Fruit fly (Drosophila melanogaster) whole organism, embryonic: ENCODE measurements around the gene dwg.

ENCODE experiments used
- Atf-2 ChIP-seq: fragments of 200-800 bp; sonication (Bioruptor generic); optimal IDR thresholded peaks from 2 replicates; lab custom pipeline; 2016; ENCODE audit warnings: missing biosample characterization, missing genetic modification characterization
- CG1024 ChIP-seq: fragments of 200-800 bp; sonication (Bioruptor generic); IDR thresholded peaks from 2 replicates; pipeline ENCODE4 v1.3.6; 2022; ENCODE audit warnings: missing biosample characterization, missing genetic modification characterization
- CG10274 ChIP-seq: fragments of 200-800 bp; sonication (Bioruptor generic); optimal IDR thresholded peaks from 3 replicates; lab custom pipeline; 2017; ENCODE audit warnings: missing biosample characterization, mild to moderate bottlenecking, missing genetic modification characterization
- CG10321 ChIP-seq: fragments of 200-800 bp; sonication (Bioruptor generic); IDR thresholded peaks from 2 replicates; pipeline ENCODE4 v1.3.6; 2022; ENCODE audit warnings: missing biosample characterization, missing genetic modification characterization
- CG12236 ChIP-seq: fragments of 200-800 bp; sonication (Bioruptor generic); optimal IDR thresholded peaks from 2 replicates; lab custom pipeline; 2016; ENCODE audit warnings: missing biosample characterization, missing genetic modification characterization
- CG1233 ChIP-seq: fragments of 200-800 bp; sonication (Bioruptor generic); optimal IDR thresholded peaks from 4 replicates; lab custom pipeline; 2018; ENCODE audit warnings: missing biosample characterization, mild to moderate bottlenecking, missing genetic modification characterization
- CG12391 ChIP-seq: fragments of 200-800 bp; sonication (Bioruptor generic); optimal IDR thresholded peaks from 3 replicates; lab custom pipeline; 2018; ENCODE audit warnings: missing biosample characterization, mild to moderate bottlenecking, missing genetic modification characterization, moderate library complexity
- CG2129 ChIP-seq: fragments of 200-800 bp; sonication (Bioruptor generic); IDR thresholded peaks from 2 replicates; pipeline ENCODE4 v1.3.6; 2022; ENCODE audit warnings: missing biosample characterization, missing genetic modification characterization; ENCODE audit not compliant: partially characterized antibody
- CG2202 ChIP-seq: fragments of 200-800 bp; sonication (Bioruptor generic); optimal IDR thresholded peaks from 2 replicates; lab custom pipeline; 2018; ENCODE audit warnings: missing biosample characterization, mild to moderate bottlenecking, missing genetic modification characterization
- CG2678 ChIP-seq: fragments of 200-800 bp; sonication (Bioruptor generic); optimal IDR thresholded peaks from 3 replicates; lab custom pipeline; 2019; ENCODE audit warnings: missing biosample characterization, mild to moderate bottlenecking, missing genetic modification characterization, moderate library complexity
- CG31224 ChIP-seq: fragments of 200-800 bp; sonication (Bioruptor generic); IDR thresholded peaks from 2 replicates; pipeline ENCODE4 v1.3.6; 2022; ENCODE audit warnings: missing biosample characterization, missing genetic modification characterization
- CG31388 ChIP-seq: fragments of 200-800 bp; sonication (Bioruptor generic); optimal IDR thresholded peaks from 2 replicates; lab custom pipeline; 2016; ENCODE audit warnings: missing biosample characterization, missing genetic modification characterization
- CG31441 ChIP-seq: fragments of 200-800 bp; sonication (Bioruptor generic); IDR thresholded peaks from 2 replicates; pipeline ENCODE4 v1.3.6; 2022; ENCODE audit warnings: missing biosample characterization, missing genetic modification characterization
- CG4404 ChIP-seq: fragments of 200-800 bp; sonication (Bioruptor generic); IDR thresholded peaks from 2 replicates; pipeline ENCODE4 v1.3.6; 2022; ENCODE audit warnings: missing biosample characterization, missing genetic modification characterization
- CG6689 ChIP-seq: fragments of 200-800 bp; sonication (Bioruptor generic); IDR thresholded peaks from 2 replicates; pipeline ENCODE4 v1.3.6; 2022; ENCODE audit warnings: missing biosample characterization, missing genetic modification characterization
- CG6854 ChIP-seq: fragments of 200-800 bp; sonication (Bioruptor generic); optimal IDR thresholded peaks from 3 replicates; lab custom pipeline; 2017; ENCODE audit warnings: missing biosample characterization, mild to moderate bottlenecking, missing genetic modification characterization
- CG7556 ChIP-seq: fragments of 200-800 bp; sonication (Bioruptor generic); optimal IDR thresholded peaks from 2 replicates; lab custom pipeline; 2017; ENCODE audit warnings: missing biosample characterization, mild to moderate bottlenecking, missing genetic modification characterization
- CG7928 ChIP-seq: fragments of 200-800 bp; sonication (Bioruptor generic); optimal IDR thresholded peaks from 2 replicates; lab custom pipeline; 2017; ENCODE audit warnings: missing biosample characterization, mild to moderate bottlenecking, missing genetic modification characterization
- CG8089 ChIP-seq: fragments of 200-800 bp; sonication (Bioruptor generic); optimal IDR thresholded peaks from 3 replicates; lab custom pipeline; 2016; ENCODE audit warnings: missing biosample characterization, missing genetic modification characterization
- CG9727 ChIP-seq: fragments of 200-800 bp; sonication (Bioruptor generic); optimal IDR thresholded peaks from 3 replicates; lab custom pipeline; 2017; ENCODE audit warnings: missing biosample characterization, mild to moderate bottlenecking, missing genetic modification characterization
- CG9797 ChIP-seq: fragments of 200-800 bp; sonication (Bioruptor generic); optimal IDR thresholded peaks from 3 replicates; lab custom pipeline; 2018; ENCODE audit warnings: missing biosample characterization, mild to moderate bottlenecking, missing genetic modification characterization
- CHES-1-like ChIP-seq: fragments of 200-800 bp; sonication (Bioruptor generic); optimal IDR thresholded peaks from 2 replicates; lab custom pipeline; 2016; ENCODE audit warnings: missing biosample characterization, missing genetic modification characterization
- Chrac-16 ChIP-seq: fragments of 200-800 bp; sonication (Bioruptor generic); optimal IDR thresholded peaks from 3 replicates; lab custom pipeline; 2016; ENCODE audit warnings: missing biosample characterization, missing genetic modification characterization
- Deaf1 ChIP-seq: fragments of 200-800 bp; optimal IDR thresholded peaks from 3 replicates; lab custom pipeline; 2019; ENCODE audit warnings: missing biosample characterization, mild to moderate bottlenecking, missing genetic modification characterization, moderate library complexity
- Dfd ChIP-seq, 2 experiments: fragments of >200 bp; optimal IDR thresholded peaks; 2 replicates each; lab custom pipeline; 2017; ENCODE audit warnings: missing biosample characterization in 2 of 2, missing genetic modification characterization in 2 of 2
- Eip74EF ChIP-seq, 2 experiments: fragments of 200-800 bp in 1 of 2; fragments of >200 bp in 1 of 2; sonication (Bioruptor generic) in 1 of 2; optimal IDR thresholded peaks; 2 replicates each; lab custom pipeline; 2017 to 2019; ENCODE audit warnings: missing biosample characterization in 2 of 2, missing genetic modification characterization in 2 of 2, mild to moderate bottlenecking in 1 of 2, moderate library complexity in 1 of 2
- Fer2 ChIP-seq: fragments of 200-800 bp; sonication (Bioruptor generic); optimal IDR thresholded peaks from 2 replicates; lab custom pipeline; 2018; ENCODE audit warnings: missing biosample characterization, mild to moderate bottlenecking, missing genetic modification characterization, moderate library complexity
- Fer3 ChIP-seq: fragments of 200-800 bp; sonication (Bioruptor generic); optimal IDR thresholded peaks from 2 replicates; lab custom pipeline; 2018; ENCODE audit warnings: missing biosample characterization, mild to moderate bottlenecking, missing genetic modification characterization, moderate library complexity
- HLH54F ChIP-seq: fragments of 200-800 bp; sonication (Bioruptor generic); optimal IDR thresholded peaks from 3 replicates; lab custom pipeline; 2016; ENCODE audit warnings: missing biosample characterization, missing genetic modification characterization
- Hsf ChIP-seq: fragments of 200-800 bp; sonication (Bioruptor generic); optimal IDR thresholded peaks from 3 replicates; lab custom pipeline; 2016; ENCODE audit warnings: missing biosample characterization, missing genetic modification characterization
- Mrtf ChIP-seq: fragments of 200-800 bp; sonication (Bioruptor generic); IDR thresholded peaks from 3 replicates; pipeline ENCODE4 v1.3.6; 2022; ENCODE audit warnings: missing biosample characterization, missing genetic modification characterization
- NfI ChIP-seq: fragments of 200-800 bp; sonication (Bioruptor generic); optimal IDR thresholded peaks from 3 replicates; lab custom pipeline; 2018; ENCODE audit warnings: missing biosample characterization, mild to moderate bottlenecking, missing genetic modification characterization, moderate library complexity
- Stat92E ChIP-seq, 3 experiments: fragments of >200 bp in 2 of 3; fragments of 200-800 bp in 1 of 3; sonication (Bioruptor generic) in 1 of 3; optimal IDR thresholded peaks; 2 replicates each; lab custom pipeline; 2017 to 2019; ENCODE audit warnings: missing biosample characterization in 3 of 3, missing genetic modification characterization in 3 of 3, mild to moderate bottlenecking in 1 of 3, moderate library complexity in 1 of 3
- Taf1 ChIP-seq: fragments of 200-800 bp; sonication (Bioruptor generic); IDR thresholded peaks from 2 replicates; pipeline ENCODE4 v1.3.6; 2022; ENCODE audit warnings: missing biosample characterization, missing genetic modification characterization
- al ChIP-seq: fragments of 200-800 bp; sonication (Bioruptor generic); IDR thresholded peaks from 2 replicates; pipeline ENCODE4 v1.3.6; 2022; ENCODE audit warnings: missing biosample characterization, missing genetic modification characterization
- amos ChIP-seq: fragments of 200-800 bp; sonication (Bioruptor generic); IDR thresholded peaks from 2 replicates; pipeline ENCODE4 v1.3.6; 2022; ENCODE audit warnings: missing biosample characterization, missing genetic modification characterization; ENCODE audit not compliant: partially characterized antibody
- ara ChIP-seq: fragments of 200-800 bp; sonication (Bioruptor generic); IDR thresholded peaks from 2 replicates; pipeline ENCODE4 v1.3.6; 2022; ENCODE audit warnings: missing biosample characterization, missing genetic modification characterization
- bowl ChIP-seq: fragments of 200-800 bp; sonication (Bioruptor generic); IDR thresholded peaks from 2 replicates; pipeline ENCODE4 v1.3.6; 2022; ENCODE audit warnings: missing biosample characterization, missing genetic modification characterization
- ci ChIP-seq: fragments of 200-800 bp; sonication (Bioruptor generic); IDR thresholded peaks from 3 replicates; pipeline ENCODE4 v1.3.6; 2022; ENCODE audit warnings: missing biosample characterization, missing genetic modification characterization
- dm ChIP-seq: fragments of 200-800 bp; sonication (Bioruptor generic); optimal IDR thresholded peaks from 3 replicates; lab custom pipeline; 2016; ENCODE audit warnings: missing biosample characterization, missing genetic modification characterization
- ftz-f1 ChIP-seq: fragments of 200-800 bp; sonication (Bioruptor generic); optimal IDR thresholded peaks from 2 replicates; lab custom pipeline; 2016; ENCODE audit warnings: missing biosample characterization, missing genetic modification characterization
- ind ChIP-seq: fragments of 200-800 bp; sonication (Bioruptor generic); optimal IDR thresholded peaks from 3 replicates; lab custom pipeline; 2016; ENCODE audit warnings: missing biosample characterization, missing genetic modification characterization
- lilli ChIP-seq: fragments of 200-800 bp; sonication (Bioruptor generic); optimal IDR thresholded peaks from 3 replicates; lab custom pipeline; 2016; ENCODE audit warnings: missing biosample characterization, missing genetic modification characterization
- onecut ChIP-seq: fragments of 200-800 bp; sonication (Bioruptor generic); IDR thresholded peaks from 2 replicates; pipeline ENCODE4 v1.3.6; 2022; ENCODE audit warnings: missing biosample characterization, missing genetic modification characterization
- p53 ChIP-seq: fragments of 200-800 bp; sonication (Bioruptor generic); optimal IDR thresholded peaks from 2 replicates; lab custom pipeline; 2016; ENCODE audit warnings: missing biosample characterization, missing genetic modification characterization
- pho ChIP-seq: fragments of 200-800 bp; sonication (Bioruptor generic); optimal IDR thresholded peaks from 2 replicates; lab custom pipeline; 2016; ENCODE audit warnings: missing biosample characterization, missing genetic modification characterization
- ranshi ChIP-seq: fragments of 200-800 bp; sonication (Bioruptor generic); IDR thresholded peaks from 2 replicates; pipeline ENCODE4 v1.3.6; 2022; ENCODE audit warnings: missing biosample characterization, missing genetic modification characterization
- slp2 ChIP-seq: fragments of 200-800 bp; sonication (Bioruptor generic); optimal IDR thresholded peaks from 2 replicates; lab custom pipeline; 2016; ENCODE audit warnings: missing biosample characterization, missing genetic modification characterization
- stc ChIP-seq: fragments of 200-800 bp; sonication (Bioruptor generic); IDR thresholded peaks from 2 replicates; pipeline ENCODE4 v1.3.6; 2022; ENCODE audit warnings: missing biosample characterization, missing genetic modification characterization
- vvl ChIP-seq: fragments of 200-800 bp; sonication (Bioruptor generic); IDR thresholded peaks from 2 replicates; pipeline ENCODE4 v1.3.6; 2022; ENCODE audit warnings: missing biosample characterization, missing genetic modification characterization
- z ChIP-seq: fragments of 200-800 bp; sonication (Bioruptor generic); IDR thresholded peaks from 3 replicates; pipeline ENCODE4 v1.3.6; 2022; ENCODE audit warnings: missing biosample characterization, missing genetic modification characterization
- zfh2 ChIP-seq: fragments of 200-800 bp; sonication (Bioruptor generic); optimal IDR thresholded peaks from 2 replicates; lab custom pipeline; 2016; ENCODE audit warnings: missing biosample characterization, missing genetic modification characterization

dwg gene

dm6 chrX:2744042-2744441, 16.5 kb downstream of the dwg start, which contains the start of gene Syx4 (continued):
- peak; percentile 63 for TF ChIP-seq CG7928 (GFP tag; lab: Kevin White, UChicago)
- no peak for TF ChIP-seq Stat92E (GFP tag; optimal IDR thresholded peaks at IDR 0.05; lab: Kevin White, UChicago)
- TF ChIP-seq Taf1 (GFP tag; lab: Robert Waterston, UW), result peak; percentile 83
- TF ChIP-seq CG8089, result peak; percentile 80
- peak; percentile 96 for TF ChIP-seq CG2678
- peak; percentile 79 for TF ChIP-seq CG10321
- peak; percentile 93 for TF ChIP-seq lilli (GFP tag; lab: Kevin White, UChicago)
- peak; percentile 89 for TF ChIP-seq zfh2 (GFP tag; lab: Kevin White, UChicago)
- TF ChIP-seq vvl (GFP tag; lab: Robert Waterston, UW), result peak; percentile 95
- TF ChIP-seq Chrac-16 (GFP tag; lab: Kevin White, UChicago), result peak; percentile 79
- peak; percentile 85 for TF ChIP-seq onecut (GFP tag; lab: Robert Waterston, UW)
- peak; percentile 62 for TF ChIP-seq p53 (GFP tag; lab: Kevin White, UChicago)
- TF ChIP-seq CG12236 (GFP tag; lab: Kevin White, UChicago), result peak; percentile 63
- TF ChIP-seq stc (GFP tag; lab: Robert Waterston, UW), result peak; percentile 89
- TF ChIP-seq CG31224, result peak; percentile 83
- peak; percentile 61 for TF ChIP-seq CG10274 (GFP tag; lab: Kevin White, UChicago)
- no peak for TF ChIP-seq CG9797 (GFP tag; lab: Kevin White, UChicago)
- TF ChIP-seq CHES-1-like (GFP tag; lab: Kevin White, UChicago), result peak; percentile 91
- TF ChIP-seq dm (GFP tag; lab: Kevin White, UChicago), result peak; percentile 73
- peak; percentile 72 for TF ChIP-seq Deaf1 (tag; lab: Kevin White, UChicago)
- TF ChIP-seq Fer3 (tag; lab: Kevin White, UChicago), result peak; percentile 95
- peak; percentile 93 for TF ChIP-seq CG12391 (tag; lab: Kevin White, UChicago)
- TF ChIP-seq ci (GFP tag; lab: Robert Waterston, UW), result peak; percentile 96
- TF ChIP-seq ranshi, result peak; percentile 90
- TF ChIP-seq CG7556 (GFP tag; lab: Kevin White, UChicago), result peak; percentile 89
- peak; percentile 75 for TF ChIP-seq ara (GFP tag; lab: Robert Waterston, UW)
- TF ChIP-seq Mrtf (GFP tag; lab: Robert Waterston, UW), result peak; percentile 86
- TF ChIP-seq CG6689 (GFP tag; lab: Robert Waterston, UW), result peak; percentile 90
- no peak for TF ChIP-seq ftz-f1 (GFP tag; lab: Kevin White, UChicago)
- TF ChIP-seq CG31441, result peak; percentile 91
- TF ChIP-seq Fer2, result peak; percentile 78
- peak; percentile 76 for TF ChIP-seq Atf-2 (GFP tag; lab: Kevin White, UChicago)
- TF ChIP-seq al (GFP tag; lab: Robert Waterston, UW), result peak; percentile 78
- peak; percentile 36; the same call in 1 of the 2 replicates for TF ChIP-seq CG4404 (GFP tag; lab: Robert Waterston, UW)
- peak; percentile 90 for TF ChIP-seq pho (GFP tag; lab: Kevin White, UChicago)
- TF ChIP-seq Hsf (GFP tag; lab: Kevin White, UChicago), result peak; percentile 87
- TF ChIP-seq HLH54F (GFP tag; lab: Kevin White, UChicago), result peak; percentile 90
- TF ChIP-seq CG1233, result peak; percentile 87
- TF ChIP-seq CG2202, result peak; percentile 61
- TF ChIP-seq CG2129 (GFP tag; lab: Robert Waterston, UW), result no peak
- peak; percentile 65 for TF ChIP-seq CG31388
- TF ChIP-seq slp2 (GFP tag; lab: Kevin White, UChicago), result peak; percentile 79
- peak; percentile 91 for TF ChIP-seq ind (GFP tag; lab: Kevin White, UChicago)
- no peak for TF ChIP-seq amos (GFP tag; lab: Robert Waterston, UW)
- TF ChIP-seq Eip74EF (GFP tag; optimal IDR thresholded peaks at IDR 0.05; lab: Kevin White, UChicago), result peak in 1 of 2 experiments; percentile 85
- TF ChIP-seq Dfd (GFP tag; optimal IDR thresholded peaks at IDR 0.05; lab: Kevin White, UChicago), result no peak
- TF ChIP-seq CG1024 (GFP tag; lab: Robert Waterston, UW), result peak; percentile 73
- peak; percentile 91 for TF ChIP-seq CG6854 (GFP tag; lab: Kevin White, UChicago)
- TF ChIP-seq z (GFP tag; lab: Robert Waterston, UW), result no peak
- peak; percentile 86 for TF ChIP-seq CG9727 (GFP tag; lab: Kevin White, UChicago)
- TF ChIP-seq NfI (GFP tag; lab: Kevin White, UChicago), result peak; percentile 88
- TF ChIP-seq bowl (GFP tag; lab: Robert Waterston, UW), result peak; percentile 85
